Fruit fly (Drosophila melanogaster) whole organism, embryonic: ENCODE results near the gene CG44385.
A peak's percentile ranks its signal among the peaks of the same experiment; 100 is the strongest.

ENCODE experiments used
- Atf-2 ChIP-seq: fragments of 200-800 bp; sonication (Bioruptor generic); optimal IDR thresholded peaks from 2 replicates; lab custom pipeline; 2016; ENCODE audit warnings: missing biosample characterization, missing genetic modification characterization
- CG10543 ChIP-seq: fragments of 200-800 bp; sonication (Bioruptor generic); optimal IDR thresholded peaks from 3 replicates; lab custom pipeline; 2017; ENCODE audit warnings: missing biosample characterization, mild to moderate bottlenecking, missing genetic modification characterization, moderate library complexity
- CG13123 ChIP-seq: fragments of 200-800 bp; sonication (Bioruptor generic); optimal IDR thresholded peaks from 2 replicates; lab custom pipeline; 2016; ENCODE audit warnings: missing biosample characterization, missing genetic modification characterization
- CG13296 ChIP-seq: fragments of 200-800 bp; sonication (Bioruptor generic); optimal IDR thresholded peaks from 3 replicates; lab custom pipeline; 2018; ENCODE audit warnings: missing biosample characterization, mild to moderate bottlenecking, missing genetic modification characterization
- CG13624 ChIP-seq: fragments of 200-800 bp; sonication (Bioruptor generic); optimal IDR thresholded peaks from 2 replicates; lab custom pipeline; 2016; ENCODE audit warnings: missing biosample characterization, missing genetic modification characterization
- CG15601 ChIP-seq: fragments of 200-800 bp; sonication (Bioruptor generic); optimal IDR thresholded peaks from 3 replicates; lab custom pipeline; 2019; ENCODE audit warnings: missing biosample characterization, mild to moderate bottlenecking, missing genetic modification characterization, moderate library complexity
- CG1603 ChIP-seq: fragments of 200-800 bp; sonication (Bioruptor generic); optimal IDR thresholded peaks from 2 replicates; lab custom pipeline; 2019; ENCODE audit warnings: missing biosample characterization, mild to moderate bottlenecking, missing genetic modification characterization, moderate library complexity
- CG17361 ChIP-seq: fragments of 200-800 bp; sonication (Bioruptor generic); IDR thresholded peaks from 3 replicates; pipeline ENCODE4 v1.3.6; 2022; ENCODE audit warnings: missing biosample characterization, missing genetic modification characterization
- CG30403 ChIP-seq: fragments of 200-800 bp; sonication (Bioruptor generic); optimal IDR thresholded peaks from 3 replicates; lab custom pipeline; 2016; ENCODE audit warnings: missing biosample characterization, missing genetic modification characterization
- CG30431 ChIP-seq: fragments of 200-800 bp; sonication (Bioruptor generic); optimal IDR thresholded peaks from 2 replicates; lab custom pipeline; 2017; ENCODE audit warnings: missing biosample characterization, missing genetic modification characterization
- CG31388 ChIP-seq: fragments of 200-800 bp; sonication (Bioruptor generic); optimal IDR thresholded peaks from 2 replicates; lab custom pipeline; 2016; ENCODE audit warnings: missing biosample characterization, missing genetic modification characterization
- CG32767 ChIP-seq: fragments of 200-800 bp; sonication (Bioruptor generic); IDR thresholded peaks from 2 replicates; pipeline ENCODE4 v1.3.6; 2022; ENCODE audit warnings: missing biosample characterization, missing genetic modification characterization
- CG33557 ChIP-seq: fragments of 200-800 bp; sonication (Bioruptor generic); optimal IDR thresholded peaks from 2 replicates; lab custom pipeline; 2019; ENCODE audit warnings: missing biosample characterization, mild to moderate bottlenecking, missing genetic modification characterization, moderate library complexity
- CG43689 ChIP-seq: fragments of 200-800 bp; sonication (Bioruptor generic); IDR thresholded peaks from 2 replicates; pipeline ENCODE4 v1.3.6; 2022; ENCODE audit warnings: missing biosample characterization, missing genetic modification characterization
- CG6683 ChIP-seq: fragments of 200-800 bp; sonication (Bioruptor generic); optimal IDR thresholded peaks from 2 replicates; lab custom pipeline; 2017; ENCODE audit warnings: missing biosample characterization, mild to moderate bottlenecking, missing genetic modification characterization, missing genetic modification reagents
- CG6791 ChIP-seq: fragments of 200-800 bp; sonication (Bioruptor generic); IDR thresholded peaks from 3 replicates; pipeline ENCODE4 v1.3.6; 2022; ENCODE audit warnings: missing biosample characterization, missing genetic modification characterization; ENCODE audit not compliant: partially characterized antibody
- CG7372 ChIP-seq: fragments of 200-800 bp; sonication (Bioruptor generic); IDR thresholded peaks from 2 replicates; pipeline ENCODE4 v1.3.6; 2022; ENCODE audit warnings: missing biosample characterization, missing genetic modification characterization
- CG7745 ChIP-seq: fragments of 200-800 bp; sonication (Bioruptor generic); optimal IDR thresholded peaks from 2 replicates; lab custom pipeline; 2018; ENCODE audit warnings: missing biosample characterization, mild to moderate bottlenecking, missing genetic modification characterization, moderate library complexity
- CG8281 ChIP-seq: fragments of 200-800 bp; sonication (Bioruptor generic); optimal IDR thresholded peaks from 2 replicates; lab custom pipeline; 2018; ENCODE audit warnings: missing biosample characterization, mild to moderate bottlenecking, missing genetic modification characterization, moderate library complexity
- CG9727 ChIP-seq: fragments of 200-800 bp; sonication (Bioruptor generic); optimal IDR thresholded peaks from 3 replicates; lab custom pipeline; 2017; ENCODE audit warnings: missing biosample characterization, mild to moderate bottlenecking, missing genetic modification characterization
- CTCF ChIP-seq: fragments of 200-800 bp; sonication (Bioruptor generic); optimal IDR thresholded peaks from 2 replicates; lab custom pipeline; 2017; ENCODE audit warnings: missing biosample characterization, mild to moderate bottlenecking, missing genetic modification characterization, moderate library complexity
- Camta ChIP-seq: fragments of 200-800 bp; sonication (Bioruptor generic); optimal IDR thresholded peaks from 2 replicates; lab custom pipeline; 2016; ENCODE audit warnings: missing biosample characterization, missing genetic modification characterization
- D19B ChIP-seq: fragments of 200-800 bp; sonication (Bioruptor generic); optimal IDR thresholded peaks from 2 replicates; lab custom pipeline; 2017; ENCODE audit warnings: missing biosample characterization, mild to moderate bottlenecking, missing genetic modification characterization
- Doc3 ChIP-seq: fragments of 200-800 bp; sonication (Bioruptor generic); IDR thresholded peaks from 3 replicates; pipeline ENCODE4 v1.3.6; 2022; ENCODE audit warnings: missing biosample characterization, missing genetic modification characterization; ENCODE audit not compliant: partially characterized antibody
- E2f1 ChIP-seq: fragments of 200-800 bp; sonication (Bioruptor generic); IDR thresholded peaks from 2 replicates; pipeline ENCODE4 v1.3.6; 2022; ENCODE audit warnings: missing biosample characterization, missing genetic modification characterization
- Fer2 ChIP-seq: fragments of 200-800 bp; sonication (Bioruptor generic); optimal IDR thresholded peaks from 2 replicates; lab custom pipeline; 2018; ENCODE audit warnings: missing biosample characterization, mild to moderate bottlenecking, missing genetic modification characterization, moderate library complexity
- HLH3B ChIP-seq: fragments of 200-800 bp; sonication (Bioruptor generic); IDR thresholded peaks from 2 replicates; pipeline ENCODE4 v1.3.6; 2022; ENCODE audit warnings: missing biosample characterization, missing genetic modification characterization
- HmgZ ChIP-seq: fragments of 200-800 bp; sonication (Bioruptor generic); optimal IDR thresholded peaks from 2 replicates; lab custom pipeline; 2018; ENCODE audit warnings: missing biosample characterization, mild to moderate bottlenecking, missing genetic modification characterization
- Lhr ChIP-seq: fragments of 200-800 bp; sonication (Bioruptor generic); optimal IDR thresholded peaks from 3 replicates; lab custom pipeline; 2017; ENCODE audit warnings: mild to moderate bottlenecking, missing biosample characterization, missing genetic modification reagents, missing genetic modification characterization
- Opbp ChIP-seq: fragments of 200-800 bp; sonication (Bioruptor generic); IDR thresholded peaks from 3 replicates; pipeline ENCODE4 v1.3.6; 2022; ENCODE audit warnings: missing biosample characterization, missing genetic modification characterization; ENCODE audit not compliant: partially characterized antibody
- Rx ChIP-seq: fragments of 200-800 bp; sonication (Bioruptor generic); IDR thresholded peaks from 2 replicates; pipeline ENCODE4 v1.3.6; 2022; ENCODE audit warnings: missing biosample characterization, missing genetic modification characterization
- Usf ChIP-seq: fragments of 200-800 bp; sonication (Bioruptor generic); optimal IDR thresholded peaks from 2 replicates; lab custom pipeline; 2017; ENCODE audit warnings: missing genotype, missing biosample characterization, missing genetic modification characterization
- Vsx1 ChIP-seq: fragments of 200-800 bp; sonication (Bioruptor generic); optimal IDR thresholded peaks from 2 replicates; lab custom pipeline; 2017; ENCODE audit warnings: missing biosample characterization, mild to moderate bottlenecking, missing genetic modification characterization, missing genetic modification reagents
- aop ChIP-seq: fragments of 200-800 bp; sonication (Bioruptor generic); IDR thresholded peaks from 2 replicates; pipeline ENCODE4 v1.3.6; 2022; ENCODE audit warnings: missing biosample characterization, missing genetic modification characterization
- az2 ChIP-seq: fragments of 200-800 bp; sonication (Bioruptor generic); optimal IDR thresholded peaks from 3 replicates; lab custom pipeline; 2016; ENCODE audit warnings: missing biosample characterization, missing genetic modification characterization
- dpn ChIP-seq, 2 experiments: fragments of 200-800 bp; sonication (Bioruptor generic); optimal IDR thresholded peaks; 3 replicates each; lab custom pipeline; 2016; ENCODE audit warnings: missing biosample characterization in 2 of 2, missing genetic modification characterization in 2 of 2
- dysf ChIP-seq: fragments of 200-800 bp; sonication (Bioruptor generic); IDR thresholded peaks from 3 replicates; pipeline ENCODE4 v1.3.6; 2022; ENCODE audit warnings: missing biosample characterization, missing genetic modification characterization
- eyg ChIP-seq: fragments of 200-800 bp; sonication (Bioruptor generic); optimal IDR thresholded peaks from 3 replicates; lab custom pipeline; 2016; ENCODE audit warnings: missing biosample characterization, missing genetic modification characterization
- gem ChIP-seq: fragments of 200-800 bp; sonication (Bioruptor generic); optimal IDR thresholded peaks from 2 replicates; lab custom pipeline; 2019; ENCODE audit warnings: missing biosample characterization, mild to moderate bottlenecking, missing genetic modification characterization, moderate library complexity
- ken ChIP-seq: fragments of 200-800 bp; sonication (Bioruptor generic); IDR thresholded peaks from 3 replicates; pipeline ENCODE4 v1.3.6; 2022; ENCODE audit warnings: missing biosample characterization, missing genetic modification characterization
- lola ChIP-seq, 3 experiments: fragments of >200 bp in 2 of 3; fragments of 200-800 bp in 1 of 3; sonication (Bioruptor generic) in 1 of 3; optimal IDR thresholded peaks; 2 replicates each; lab custom pipeline; 2017 to 2019; ENCODE audit warnings: missing biosample characterization in 3 of 3, missing genetic modification characterization in 3 of 3, mild to moderate bottlenecking in 1 of 3, moderate library complexity in 1 of 3
- pfk ChIP-seq: fragments of 200-800 bp; sonication (Bioruptor generic); optimal IDR thresholded peaks from 2 replicates; lab custom pipeline; 2018; ENCODE audit warnings: missing biosample characterization, mild to moderate bottlenecking, missing genetic modification characterization, moderate library complexity
- pzg ChIP-seq: fragments of 200-800 bp; sonication (Bioruptor generic); optimal IDR thresholded peaks from 3 replicates; lab custom pipeline; 2018; ENCODE audit warnings: missing biosample characterization, mild to moderate bottlenecking, missing genetic modification characterization, moderate library complexity
- shn ChIP-seq: fragments of 200-800 bp; sonication (Bioruptor generic); optimal IDR thresholded peaks from 3 replicates; lab custom pipeline; 2016; ENCODE audit warnings: missing biosample characterization, missing genetic modification characterization
- sisA ChIP-seq: fragments of 200-800 bp; sonication (Bioruptor generic); IDR thresholded peaks from 2 replicates; pipeline ENCODE4 v1.3.6; 2022; ENCODE audit warnings: missing biosample characterization, missing genetic modification characterization
- so ChIP-seq: fragments of 200-800 bp; sonication (Bioruptor generic); IDR thresholded peaks from 3 replicates; pipeline ENCODE4 v1.3.6; 2022; ENCODE audit warnings: missing biosample characterization, missing genetic modification characterization
- sob ChIP-seq: fragments of 200-800 bp; sonication (Bioruptor generic); IDR thresholded peaks from 2 replicates; pipeline ENCODE4 v1.3.6; 2022; ENCODE audit warnings: missing biosample characterization, missing genetic modification characterization
- ssp ChIP-seq: fragments of 200-800 bp; sonication (Bioruptor generic); IDR thresholded peaks from 2 replicates; pipeline ENCODE4 v1.3.6; 2022; ENCODE audit warnings: missing biosample characterization, missing genetic modification characterization
- stwl ChIP-seq: fragments of 200-800 bp; sonication (Bioruptor generic); optimal IDR thresholded peaks from 3 replicates; lab custom pipeline; 2018; ENCODE audit warnings: missing biosample characterization, mild to moderate bottlenecking, missing genetic modification characterization, moderate library complexity
- yki ChIP-seq: fragments of >200 bp; optimal IDR thresholded peaks from 3 replicates; lab custom pipeline; 2018

The CG44385 gene

dm6 chrX:11136587-11137512 is 4.6 kb upstream of the CG44385 start, which contains the start of gene Klp10A (continued):
- TF ChIP-seq Opbp (GFP tag; lab: Robert Waterston, UW) (no peak), so (GFP tag; lab: Robert Waterston, UW) (no peak), aop (GFP tag; lab: Robert Waterston, UW) (no peak), CG43689 (GFP tag; lab: Robert Waterston, UW) (no peak), E2f1 (no peak), Rx (GFP tag; lab: Robert Waterston, UW) (0 out of 2 replicates have a peak, but pooled peaks have one; percentile 23), Fer2 (no peak), CG31388 (no peak), CG13624 (peak; percentile 2), Camta (no peak), CG7372 (GFP tag; lab: Robert Waterston, UW) (no peak), CG7745 (tag; lab: Kevin White, UChicago) (no peak), CG17361 (GFP tag; lab: Robert Waterston, UW) (peak; percentile 46; the same call in 1 of the 3 replicates), pzg (GFP tag; lab: Kevin White, UChicago) (peak; percentile 24), Doc3 (GFP tag; lab: Robert Waterston, UW) (no peak), CG32767 (GFP tag; lab: Robert Waterston, UW) (0 out of 2 replicates have a peak, but pooled peaks have one; percentile 24), CG9727 (peak; percentile 16), ssp (GFP tag; lab: Robert Waterston, UW) (no peak), Usf (GFP tag; lab: Kevin White, UChicago) (no peak), eyg (GFP tag; lab: Kevin White, UChicago) (no peak), pfk (GFP tag; lab: Kevin White, UChicago) (no peak), az2 (GFP tag; lab: Kevin White, UChicago) (no peak), stwl (no peak), Atf-2 (no peak), CG30431 (GFP tag; lab: Kevin White, UChicago) (no peak), CG6791 (GFP tag; lab: Robert Waterston, UW) (no peak), dpn (GFP tag; optimal IDR thresholded peaks at IDR 0.05; lab: Kevin White, UChicago) (peak in 1 of 2 experiments; percentile 35), sisA (GFP tag; lab: Robert Waterston, UW) (0 out of 2 replicates have a peak, but pooled peaks have one; percentile 13), D19B (GFP tag; lab: Kevin White, UChicago) (no peak), sob (GFP tag; lab: Robert Waterston, UW) (peak; percentile 43; the same call in 1 of the 2 replicates), gem (tag; lab: Kevin White, UChicago) (no peak), CG8281 (tag; lab: Kevin White, UChicago) (no peak), yki (lab: Kevin White, UChicago) (no peak), dysf (GFP tag; lab: Robert Waterston, UW) (no peak), lola (GFP tag; optimal IDR thresholded peaks at IDR 0.05; lab: Kevin White, UChicago) (no peak), Lhr (no peak), CG13123 (GFP tag; lab: Kevin White, UChicago) (no peak), CG10543 (GFP tag; lab: Kevin White, UChicago) (no peak), CG30403 (peak; percentile 33), CG1603 (tag; lab: Kevin White, UChicago) (peak; percentile 31), CTCF (GFP tag; lab: Kevin White, UChicago) (no peak), CG15601 (no peak), CG13296 (GFP tag; lab: Kevin White, UChicago) (no peak), ken (GFP tag; lab: Robert Waterston, UW) (no peak), HLH3B (GFP tag; lab: Robert Waterston, UW) (no peak), Vsx1 (GFP tag; lab: Kevin White, UChicago) (no peak), CG33557 (GFP tag; lab: Kevin White, UChicago) (no peak), shn (no peak), CG6683 (GFP tag; lab: Kevin White, UChicago) (no peak), HmgZ (tag; lab: Kevin White, UChicago) (peak; percentile 22)
